Worm (Caenorhabditis elegans): Measurements from ENCODE around the gene dpy-13.

DNA sequence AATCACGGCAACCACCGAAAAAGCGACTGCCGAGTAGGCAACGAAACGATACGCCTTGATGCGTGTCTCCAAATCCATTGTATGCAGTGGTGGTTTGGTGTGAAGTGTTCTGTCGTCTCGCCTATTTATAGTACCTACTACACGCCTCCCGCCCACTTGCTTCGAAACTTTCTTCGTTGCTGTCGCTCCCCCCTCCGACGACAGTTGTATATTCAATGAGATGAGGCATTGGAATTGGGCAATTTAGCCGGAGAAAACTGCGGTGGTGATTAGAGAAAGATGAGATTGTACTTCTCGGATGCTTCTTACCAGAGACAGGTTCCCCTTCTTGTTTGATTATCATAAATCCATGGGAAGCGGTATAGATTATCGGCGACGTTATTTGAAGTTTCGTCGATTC, 9.1 kb downstream of the dpy-13 start, which contains the start of gene col-34:
- TF ChIP-seq elt-3 (tag; optimal IDR thresholded peaks at IDR 0.05) (no peak), nhr-76 (tag; optimal IDR thresholded peaks at IDR 0.05) (no peak), lin-15B (tag; optimal IDR thresholded peaks at IDR 0.05) (no peak), unc-39 (tag; optimal IDR thresholded peaks at IDR 0.05) (no peak), ceh-9 (tag; optimal IDR thresholded peaks at IDR 0.05) (no peak), egl-27 (tag; optimal IDR thresholded peaks at IDR 0.05) (no peak), nhr-28 (tag; optimal IDR thresholded peaks at IDR 0.05) (no peak), sea-2 (GFP tag; optimal IDR thresholded peaks at IDR 0.05) (no peak), nhr-25 (tag; optimal IDR thresholded peaks at IDR 0.05) (no peak), mml-1 (tag; optimal IDR thresholded peaks at IDR 0.05) (no peak), fos-1 (tag; optimal IDR thresholded peaks at IDR 0.05) (no peak), unc-62 (GFP tag; optimal IDR thresholded peaks at IDR 0.05) (no peak)
